Worm (Caenorhabditis elegans) whole organism, young adult: Measurements from ENCODE around the gene F53A9.3.

Experiments used
- B0261.1 ChIP-seq: sonication (generic microtip); optimal IDR thresholded peaks from 2 replicates; lab custom pipeline; 2016; ENCODE audit warnings: mild to moderate bottlenecking, missing genetic modification characterization, moderate library complexity, missing compliant biosample characterization
- B0336.3 ChIP-seq: fragments of 200-800 bp; sonication (Bioruptor generic); IDR thresholded peaks from 2 replicates; pipeline ENCODE4 v1.3.6; 2022; ENCODE audit warnings: missing genetic modification characterization, missing compliant biosample characterization
- F23B12.7 ChIP-seq: sonication (generic microtip); optimal IDR thresholded peaks from 2 replicates; lab custom pipeline; 2017; ENCODE audit warnings: missing genetic modification characterization, mild to moderate bottlenecking, missing compliant biosample characterization, antibody characterized with exemption, moderate library complexity; ENCODE audit not compliant: insufficient read depth
- F33H1.4 ChIP-seq: fragments of 200-800 bp; sonication (Bioruptor generic); IDR thresholded peaks from 2 replicates; pipeline ENCODE4 v1.3.6; 2022; ENCODE audit warnings: missing genetic modification reagents, missing genetic modification characterization, missing compliant biosample characterization
- F55B11.4 ChIP-seq: sonication (generic microtip); optimal IDR thresholded peaks from 2 replicates; lab custom pipeline; 2016; ENCODE audit warnings: missing compliant biosample characterization, missing genetic modification characterization, borderline replicate concordance; ENCODE audit not compliant: insufficient read depth
- K11D2.4 ChIP-seq: fragments of 200-800 bp; sonication (Bioruptor generic); IDR thresholded peaks from 2 replicates; pipeline ENCODE4 v1.3.6; 2022; ENCODE audit warnings: missing genetic modification reagents, missing genetic modification characterization, missing compliant biosample characterization
- K12H6.12 ChIP-seq: fragments of 200-800 bp; sonication (Bioruptor generic); optimal IDR thresholded peaks from 2 replicates; lab custom pipeline; 2018; ENCODE audit warnings: mild to moderate bottlenecking, missing genetic modification characterization, missing compliant biosample characterization
- T07F8.4 ChIP-seq: sonication (generic microtip); optimal IDR thresholded peaks from 2 replicates; lab custom pipeline; 2016; ENCODE audit warnings: mild to moderate bottlenecking, missing genetic modification characterization, moderate library complexity, missing compliant biosample characterization
- T26A5.8 ChIP-seq: sonication (generic microtip); optimal IDR thresholded peaks from 2 replicates; lab custom pipeline; 2016; ENCODE audit warnings: missing genetic modification characterization, missing compliant biosample characterization
- Y53F4B.3 ChIP-seq: fragments of 200-800 bp; sonication (Bioruptor generic); IDR thresholded peaks from 2 replicates; pipeline ENCODE4 v1.3.6; 2022; ENCODE audit warnings: missing genetic modification reagents, missing genetic modification characterization, missing compliant biosample characterization
- Y56A3A.18 ChIP-seq: fragments of 200-800 bp; sonication (Bioruptor generic); IDR thresholded peaks from 2 replicates; pipeline ENCODE4 v1.3.6; 2022; ENCODE audit warnings: missing genetic modification reagents, missing genetic modification characterization, missing compliant biosample characterization
- Y79H2A.3 ChIP-seq: fragments of 200-800 bp; sonication (Bioruptor generic); conservative IDR thresholded peaks from 2 replicates; pipeline ENCODE4 v1.3.6; 2022; ENCODE audit warnings: missing genetic modification reagents, missing genetic modification characterization, missing compliant biosample characterization
- ama-1 ChIP-seq, 3 experiments: fragments of 150-350 bp in 1 of 3; sonication (generic microtip) in 2 of 3; optimal IDR thresholded peaks; 2 replicates each; lab custom pipeline; 2014 to 2018; ENCODE audit warnings: missing biosample characterization in 2 of 3, missing genetic modification characterization in 2 of 3, missing genetic modification reagents in 2 of 3
- aptf-2 ChIP-seq: fragments of 200-800 bp; sonication (Bioruptor generic); conservative IDR thresholded peaks from 2 replicates; pipeline ENCODE4 v1.3.6; 2022; ENCODE audit warnings: missing genetic modification reagents, missing genetic modification characterization, missing compliant biosample characterization
- bed-2 ChIP-seq: fragments of 200-800 bp; sonication (Bioruptor generic); IDR thresholded peaks from 2 replicates; pipeline ENCODE4 v1.3.6; 2022; ENCODE audit warnings: missing genetic modification reagents, missing genetic modification characterization, missing compliant biosample characterization
- cebp-1 ChIP-seq, 2 experiments: fragments of 200-800 bp in 1 of 2; sonication (Bioruptor generic) in 1 of 2; sonication (generic microtip) in 1 of 2; IDR thresholded peaks in 1 of 2; optimal IDR thresholded peaks in 1 of 2; 2 replicates each; pipeline versions ENCODE4 v1.3.6 to Lab custom; 2017 to 2022; ENCODE audit warnings: missing compliant biosample characterization in 2 of 2, missing genetic modification characterization in 2 of 2, mild to moderate bottlenecking in 1 of 2, missing genetic modification reagents in 1 of 2, moderate library complexity in 1 of 2
- ceh-100 ChIP-seq: fragments of 200-800 bp; sonication (Bioruptor generic); IDR thresholded peaks from 2 replicates; pipeline ENCODE4 v1.3.6; 2022; ENCODE audit warnings: missing genetic modification reagents, missing genetic modification characterization, missing compliant biosample characterization
- ceh-40 ChIP-seq: fragments of 200-800 bp; sonication (Bioruptor generic); IDR thresholded peaks from 2 replicates; pipeline ENCODE4 v1.3.6; 2022; ENCODE audit warnings: missing genetic modification characterization, missing compliant biosample characterization
- die-1 ChIP-seq: sonication (generic microtip); optimal IDR thresholded peaks from 2 replicates; lab custom pipeline; 2016; ENCODE audit warnings: missing genotype, mild to moderate bottlenecking, missing genetic modification characterization, missing compliant biosample characterization
- dox-1 ChIP-seq: fragments of 200-800 bp; sonication (Bioruptor generic); IDR thresholded peaks from 2 replicates; pipeline ENCODE4 v1.3.6; 2022; ENCODE audit warnings: missing genetic modification reagents, missing genetic modification characterization, missing compliant biosample characterization
- egl-44 ChIP-seq: fragments of 200-800 bp; sonication (Bioruptor generic); IDR thresholded peaks from 2 replicates; pipeline ENCODE4 v1.3.6; 2022; ENCODE audit warnings: missing genetic modification reagents, missing genetic modification characterization, missing compliant biosample characterization
- ets-4 ChIP-seq: fragments of 200-800 bp; sonication (Bioruptor generic); optimal IDR thresholded peaks from 2 replicates; lab custom pipeline; 2018; ENCODE audit warnings: mild to moderate bottlenecking, missing genetic modification characterization, missing compliant biosample characterization
- hlh-12 ChIP-seq: sonication (generic microtip); optimal IDR thresholded peaks from 2 replicates; lab custom pipeline; 2016; ENCODE audit warnings: missing genetic modification characterization, missing compliant biosample characterization
- lag-1 ChIP-seq: fragments of 200-800 bp; sonication (Bioruptor generic); IDR thresholded peaks from 2 replicates; pipeline ENCODE4 v1.3.6; 2022; ENCODE audit warnings: missing genetic modification reagents, missing genetic modification characterization, missing compliant biosample characterization
- let-526 ChIP-seq: fragments of 200-800 bp; sonication (Bioruptor generic); IDR thresholded peaks from 2 replicates; pipeline ENCODE4 v1.3.6; 2022; ENCODE audit warnings: missing genetic modification reagents, missing genetic modification characterization, missing compliant biosample characterization
- lir-1 ChIP-seq: fragments of 200-800 bp; sonication (Bioruptor generic); conservative IDR thresholded peaks from 2 replicates; pipeline ENCODE4 v1.3.6; 2022; ENCODE audit warnings: missing genetic modification reagents, missing genetic modification characterization, missing compliant biosample characterization
- lsy-27 ChIP-seq: sonication (generic microtip); optimal IDR thresholded peaks from 2 replicates; lab custom pipeline; 2017; ENCODE audit warnings: missing genetic modification characterization, mild to moderate bottlenecking, missing compliant biosample characterization, antibody characterized with exemption, missing genotype, borderline replicate concordance; ENCODE audit not compliant: insufficient read depth
- madf-6 ChIP-seq: fragments of 200-800 bp; sonication (Bioruptor generic); IDR thresholded peaks from 2 replicates; pipeline ENCODE4 v1.3.6; 2022; ENCODE audit warnings: missing genetic modification reagents, missing genetic modification characterization, missing compliant biosample characterization
- nfya-1 ChIP-seq: sonication (generic microtip); optimal IDR thresholded peaks from 2 replicates; lab custom pipeline; 2017; ENCODE audit warnings: antibody characterized with exemption, missing compliant biosample characterization, missing genetic modification characterization, borderline replicate concordance; ENCODE audit not compliant: insufficient read depth
- nfya-2 ChIP-seq: fragments of 200-800 bp; sonication (Bioruptor generic); IDR thresholded peaks from 2 replicates; pipeline ENCODE4 v1.3.6; 2022; ENCODE audit warnings: missing genetic modification reagents, missing genetic modification characterization, missing compliant biosample characterization
- nhr-120 ChIP-seq: fragments of 200-800 bp; sonication (Bioruptor generic); IDR thresholded peaks from 2 replicates; pipeline ENCODE4 v1.3.6; 2022; ENCODE audit warnings: missing genetic modification characterization, missing compliant biosample characterization
- nhr-80 ChIP-seq: sonication (generic microtip); optimal IDR thresholded peaks from 2 replicates; lab custom pipeline; 2016; ENCODE audit warnings: missing genetic modification characterization, missing compliant biosample characterization
- sea-2 ChIP-seq: fragments of 200-800 bp; sonication (Bioruptor generic); IDR thresholded peaks from 2 replicates; pipeline ENCODE4 v1.3.6; 2022; ENCODE audit warnings: missing genetic modification characterization, missing compliant biosample characterization
- tbp1 ChIP-seq: fragments of 200-800 bp; sonication (Bioruptor generic); optimal IDR thresholded peaks from 2 replicates; lab custom pipeline; 2018; ENCODE audit warnings: mild to moderate bottlenecking, missing genetic modification characterization, missing compliant biosample characterization
- unc-62 ChIP-seq: fragments of 150-350 bp; optimal IDR thresholded peaks from 2 replicates; lab custom pipeline; 2014; ENCODE audit warnings: missing biosample characterization, missing genetic modification reagents, missing genetic modification characterization
- zfh-2 ChIP-seq: fragments of 200-800 bp; sonication (Bioruptor generic); conservative IDR thresholded peaks from 2 replicates; pipeline ENCODE4 v1.3.6; 2022; ENCODE audit warnings: missing genetic modification reagents, missing genetic modification characterization, missing compliant biosample characterization
- zim-3 ChIP-seq: sonication (generic microtip); optimal IDR thresholded peaks from 2 replicates; lab custom pipeline; 2017; ENCODE audit warnings: mild to moderate bottlenecking, missing genetic modification characterization, moderate library complexity, missing compliant biosample characterization
- ztf-18 ChIP-seq: sonication (generic microtip); optimal IDR thresholded peaks from 2 replicates; lab custom pipeline; 2016; ENCODE audit warnings: missing genotype, mild to moderate bottlenecking, missing genetic modification characterization, missing compliant biosample characterization
- ztf-22 ChIP-seq: fragments of 200-800 bp; sonication (Bioruptor generic); optimal IDR thresholded peaks from 2 replicates; lab custom pipeline; 2018; ENCODE audit warnings: mild to moderate bottlenecking, missing genetic modification characterization, moderate library complexity, missing compliant biosample characterization
- ztf-6 ChIP-seq: fragments of 200-800 bp; sonication (Bioruptor generic); IDR thresholded peaks from 2 replicates; pipeline ENCODE4 v1.3.6; 2022; ENCODE audit warnings: missing genetic modification reagents, missing genetic modification characterization, missing compliant biosample characterization

F53A9.3 gene

ce11 chrX:8714845-8715244 lies 6.7 kb downstream of the F53A9.3 start:
- peak; percentile 5 for TF ChIP-seq nhr-80 (tag; lab: Kevin White, UChicago)
- TF ChIP-seq cebp-1 (GFP tag; IDR thresholded peaks at IDR 0.05; lab: Robert Waterston, UW): no peak
- no peak for TF ChIP-seq cebp-1 (tag; optimal IDR thresholded peaks at IDR 0.05; lab: Kevin White, UChicago)
- TF ChIP-seq, all 124 proteins: peak for 1

ce11 chrX:8716822-8717221 lies 8.7 kb downstream of the F53A9.3 start, which contains the start of gene F53A9.7:
Gene F53A9.7 (minus strand): TSS chrX:8716922.
- TF ChIP-seq die-1 (tag; lab: Kevin White, UChicago): no peak
- no peak for TF ChIP-seq Y79H2A.3 (GFP tag; lab: Robert Waterston, UW)
- no peak for TF ChIP-seq Y53F4B.3 (GFP tag; lab: Robert Waterston, UW)
- TF ChIP-seq lsy-27 (tag; lab: Kevin White, UChicago): no peak
- TF ChIP-seq zim-3 (tag; lab: Kevin White, UChicago): no peak
- TF ChIP-seq F55B11.4 (tag; lab: Kevin White, UChicago): no peak
- TF ChIP-seq ztf-6 (GFP tag; lab: Robert Waterston, UW): no peak
- TF ChIP-seq F23B12.7 (tag; lab: Kevin White, UChicago): no peak
- no peak for TF ChIP-seq ceh-100
- TF ChIP-seq ama-1 (optimal IDR thresholded peaks at IDR 0.05; lab: Kevin White, UChicago): no peak
- TF ChIP-seq ama-1 (GFP tag; optimal IDR thresholded peaks at IDR 0.05; lab: Kevin White, UChicago): no peak
- TF ChIP-seq cebp-1 (GFP tag; IDR thresholded peaks at IDR 0.05; lab: Robert Waterston, UW): no peak
- TF ChIP-seq cebp-1 (tag; optimal IDR thresholded peaks at IDR 0.05; lab: Kevin White, UChicago): no peak
- TF ChIP-seq bed-2 (GFP tag; lab: Robert Waterston, UW): no peak
- no peak for TF ChIP-seq egl-44 (GFP tag; lab: Robert Waterston, UW)
- no peak for TF ChIP-seq F33H1.4 (GFP tag; lab: Robert Waterston, UW)
- no peak for TF ChIP-seq ets-4 (GFP tag; lab: Kevin White, UChicago)
- no peak for TF ChIP-seq K11D2.4 (GFP tag; lab: Robert Waterston, UW)
- TF ChIP-seq nfya-1 (tag; lab: Kevin White, UChicago): no peak
- no peak for TF ChIP-seq B0336.3 (GFP tag; lab: Robert Waterston, UW)
- no peak for TF ChIP-seq lir-1 (GFP tag; lab: Robert Waterston, UW)

ce11 chrX:8718153-8718552 lies 10.0 kb downstream of the F53A9.3 start:
- no peak for TF ChIP-seq nhr-120 (GFP tag; lab: Robert Waterston, UW)
- no peak for TF ChIP-seq K12H6.12 (tag; lab: Kevin White, UChicago)
- 0 out of 2 replicates have a peak, but pooled peaks have one; percentile 63 for TF ChIP-seq let-526 (GFP tag; lab: Robert Waterston, UW)
- no peak for TF ChIP-seq T07F8.4 (tag; lab: Kevin White, UChicago)
- TF ChIP-seq Y79H2A.3 (GFP tag; lab: Robert Waterston, UW): 0 out of 2 replicates have a peak, but pooled peaks have one; percentile 30
- TF ChIP-seq lag-1: no peak
- no peak for TF ChIP-seq tbp1 (GFP tag; lab: Kevin White, UChicago)
- TF ChIP-seq Y56A3A.18 (GFP tag; lab: Robert Waterston, UW): 0 out of 2 replicates have a peak, but pooled peaks have one; percentile 33
- no peak for TF ChIP-seq cebp-1 (GFP tag; IDR thresholded peaks at IDR 0.05; lab: Robert Waterston, UW)
- peak; percentile 7 for TF ChIP-seq cebp-1 (tag; optimal IDR thresholded peaks at IDR 0.05; lab: Kevin White, UChicago)
- no peak for TF ChIP-seq B0336.3 (GFP tag; lab: Robert Waterston, UW)

- TF ChIP-seq ztf-18 (tag; lab: Kevin White, UChicago) (no peak), B0261.1 (no peak), nhr-80 (tag; lab: Kevin White, UChicago) (peak; percentile 21), T26A5.8 (tag; lab: Kevin White, UChicago) (no peak), hlh-12 (tag; lab: Kevin White, UChicago) (no peak), lag-1 (no peak), madf-6 (GFP tag; lab: Robert Waterston, UW) (no peak), ztf-22 (GFP tag; lab: Kevin White, UChicago) (peak; percentile 28), Y79H2A.3 (GFP tag; lab: Robert Waterston, UW) (no peak), ztf-6 (GFP tag; lab: Robert Waterston, UW) (no peak), nhr-120 (GFP tag; lab: Robert Waterston, UW) (0 out of 2 replicates have a peak, but pooled peaks have one; percentile 1), unc-62 (GFP tag; lab: Kevin White, UChicago) (no peak), aptf-2 (GFP tag; lab: Robert Waterston, UW) (no peak), cebp-1 (GFP tag; IDR thresholded peaks at IDR 0.05; lab: Robert Waterston, UW) (no peak), cebp-1 (tag; optimal IDR thresholded peaks at IDR 0.05; lab: Kevin White, UChicago) (peak; percentile 7), zfh-2 (no peak), ceh-40 (no peak), let-526 (GFP tag; lab: Robert Waterston, UW) (no peak), sea-2 (GFP tag; lab: Robert Waterston, UW) (no peak), dox-1 (0 out of 2 replicates have a peak, but pooled peaks have one; percentile 9), nfya-2 (GFP tag; lab: Robert Waterston, UW) (no peak)
These were observed 10.7 kb downstream of the F53A9.3 start, which contains the start of gene F53A9.8 for ce11 chrX:8718856-8719255. Gene F53A9.8 (minus strand): TSS chrX:8718904.
